Worm (Caenorhabditis elegans): ENCODE measurements around the gene srt-33.

srt-33 gene

ce11 chrV:14293667-14294194 lies 14.1 kb upstream of the srt-33 start, which contains the start of gene F14D7.2:
TSS of gene F14D7.2 (minus strand) at chrV:14293717.
- TF ChIP-seq nhr-28 (tag; optimal IDR thresholded peaks at IDR 0.05) (no peak), nhr-77 (tag; optimal IDR thresholded peaks at IDR 0.05) (no peak), pha-4 (tag; optimal IDR thresholded peaks at IDR 0.05) (no peak), fkh-10 (GFP tag; optimal IDR thresholded peaks at IDR 0.05) (no peak), jun-1 (tag; optimal IDR thresholded peaks at IDR 0.05) (no peak), elt-3 (tag; optimal IDR thresholded peaks at IDR 0.05) (no peak), skn-1 (tag; optimal IDR thresholded peaks at IDR 0.05) (no peak), nhr-76 (tag; optimal IDR thresholded peaks at IDR 0.05) (no peak), pqm-1 (tag; optimal IDR thresholded peaks at IDR 0.05) (no peak), snpc-4 (tag; optimal IDR thresholded peaks at IDR 0.05) (no peak), mml-1 (tag; optimal IDR thresholded peaks at IDR 0.05) (no peak), ceh-28 (tag; optimal IDR thresholded peaks at IDR 0.05) (no peak), nhr-12 (tag; optimal IDR thresholded peaks at IDR 0.05) (no peak), elt-2 (tag; optimal IDR thresholded peaks at IDR 0.05) (no peak), egl-5 (tag; optimal IDR thresholded peaks at IDR 0.05) (no peak)

ce11 chrV:14290636-14291035 lies 11.0 kb upstream of the srt-33 start, which contains the start of gene F14D7.18:
TSS of gene F14D7.18 (minus strand) at chrV:14290736.
- TF ChIP-seq skn-1 (tag; optimal IDR thresholded peaks at IDR 0.05) = no peak
- TF ChIP-seq ztf-4 (tag; optimal IDR thresholded peaks at IDR 0.05) = no peak
- TF ChIP-seq egl-27 (tag; optimal IDR thresholded peaks at IDR 0.05) = no peak
- TF ChIP-seq nhr-77 (tag; optimal IDR thresholded peaks at IDR 0.05) = no peak
- TF ChIP-seq lsy-12 (tag; optimal IDR thresholded peaks at IDR 0.05) = no peak
- TF ChIP-seq nhr-28 (tag; optimal IDR thresholded peaks at IDR 0.05) = no peak
- no peak for TF ChIP-seq ceh-9 (tag; optimal IDR thresholded peaks at IDR 0.05)
- no peak for TF ChIP-seq pha-4 (tag; optimal IDR thresholded peaks at IDR 0.05)
- TF ChIP-seq ceh-16 (tag; optimal IDR thresholded peaks at IDR 0.05) = no peak
- TF ChIP-seq jun-1 (tag; optimal IDR thresholded peaks at IDR 0.05) = no peak

DNA sequence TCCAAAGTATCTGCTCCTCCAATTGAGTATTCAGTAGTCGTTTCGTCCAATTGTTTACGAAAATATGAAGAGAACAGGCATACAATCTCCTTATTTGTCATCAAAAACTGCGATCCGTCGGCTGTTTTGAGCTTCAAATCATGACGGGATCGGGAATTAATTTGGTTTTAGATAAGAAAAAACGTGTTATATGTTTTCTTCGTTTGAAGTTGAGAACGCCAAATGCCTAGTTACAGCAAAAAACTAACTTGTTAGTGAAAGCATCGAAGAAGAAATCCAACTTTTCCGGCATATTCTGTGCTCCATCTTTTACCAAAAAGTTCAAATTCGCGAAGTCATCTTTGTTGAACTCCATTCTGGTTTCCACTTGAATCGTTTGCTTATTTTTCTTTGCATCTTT lies 9.7 kb upstream of the srt-33 start, which contains the start of gene F14D7.1:
Gene F14D7.1, minus strand, starts transcription at position 101 of the 400 bp plus-strand sequence.
- TF ChIP-seq snpc-4 (tag; optimal IDR thresholded peaks at IDR 0.05) (no peak), lin-39 (tag; optimal IDR thresholded peaks at IDR 0.05) (no peak), nhr-28 (tag; optimal IDR thresholded peaks at IDR 0.05) (no peak), ZK546.5 (tag; optimal IDR thresholded peaks at IDR 0.05) (no peak), egl-5 (tag; optimal IDR thresholded peaks at IDR 0.05) (no peak), aly-2 (tag; optimal IDR thresholded peaks at IDR 0.05) (no peak), nhr-76 (tag; optimal IDR thresholded peaks at IDR 0.05) (no peak), nhr-237 (tag; optimal IDR thresholded peaks at IDR 0.05) (no peak), mml-1 (tag; optimal IDR thresholded peaks at IDR 0.05) (no peak)

DNA sequence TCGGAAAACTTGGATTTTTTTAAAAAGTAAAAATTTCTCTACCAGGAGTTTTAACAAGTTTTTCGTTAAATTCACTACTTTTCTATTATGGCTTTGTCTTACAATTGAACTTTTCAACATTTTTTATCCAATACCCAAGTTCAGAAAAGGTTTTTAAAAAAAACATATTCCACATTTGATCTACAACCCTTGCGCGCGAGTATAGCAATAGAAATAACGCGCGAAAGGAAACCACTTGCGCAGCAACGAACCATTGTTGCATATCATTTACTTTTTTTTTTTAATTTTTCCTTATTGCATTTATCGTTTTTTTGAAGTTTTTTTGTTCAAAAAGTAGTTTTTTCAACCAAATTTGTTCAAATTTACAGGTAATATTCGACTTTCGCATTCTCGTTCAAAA lies 6.1 kb upstream of the srt-33 start, which contains the start of gene F40G12.11:
Gene F40G12.11, plus strand, starts transcription at position 369 of the 400 bp plus-strand sequence.
- no peak for TF ChIP-seq tbx-2 (tag; optimal IDR thresholded peaks at IDR 0.05)

DNA sequence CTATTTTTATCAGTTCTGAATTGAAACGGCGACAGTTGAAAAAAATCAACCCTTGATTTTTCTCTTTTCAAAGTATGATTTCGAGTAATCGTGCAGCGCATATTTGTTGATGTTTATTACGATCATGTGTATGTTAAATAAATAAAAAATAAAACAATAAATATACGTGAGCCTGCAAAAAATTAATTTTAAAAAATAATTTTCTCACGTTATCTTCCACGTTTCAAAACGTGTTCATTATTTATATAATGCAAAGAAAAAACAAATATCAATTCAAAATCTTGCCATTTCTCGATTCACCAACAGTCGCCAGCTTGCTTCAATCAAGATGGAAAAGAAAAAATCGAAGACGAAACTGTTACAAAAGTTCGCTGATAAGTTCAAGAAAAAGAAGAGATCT lies 3.6 kb upstream of the srt-33 start, which contains the start of gene F40G12.10:
Gene F40G12.10, plus strand, starts transcription at position 301 of the 400 bp plus-strand sequence.
- TF ChIP-seq ztf-4 (tag; optimal IDR thresholded peaks at IDR 0.05) (no peak), snpc-4 (tag; optimal IDR thresholded peaks at IDR 0.05) (no peak), nhr-25 (tag; optimal IDR thresholded peaks at IDR 0.05) (no peak), ceh-28 (tag; optimal IDR thresholded peaks at IDR 0.05) (no peak), ZK546.5 (tag; optimal IDR thresholded peaks at IDR 0.05) (no peak), hmg-11 (tag; optimal IDR thresholded peaks at IDR 0.05) (no peak), nhr-76 (tag; optimal IDR thresholded peaks at IDR 0.05) (no peak)

DNA sequence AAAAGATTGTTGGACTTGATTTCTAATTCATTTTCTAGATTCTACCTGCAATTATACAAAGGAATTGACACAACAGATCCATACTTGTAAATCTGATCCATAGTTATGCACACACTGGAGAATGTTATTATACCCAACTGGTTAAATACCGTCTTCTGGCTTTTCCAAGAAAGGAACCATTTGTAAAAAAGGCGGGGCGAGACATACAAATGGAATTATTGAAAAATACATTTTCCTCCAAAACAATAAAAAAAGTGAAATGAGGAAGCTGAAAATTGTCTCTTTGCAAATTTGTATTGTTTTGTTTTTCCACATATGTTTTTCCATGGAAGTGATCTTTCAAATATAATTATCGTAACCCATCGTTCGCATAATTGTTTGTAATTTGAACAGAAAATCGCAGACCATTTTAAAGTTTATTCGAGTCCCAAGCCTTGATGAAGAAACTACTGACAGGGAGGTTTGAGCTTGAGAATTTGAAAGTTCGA lies 2.6 kb upstream of the srt-33 start, which contains the start of the genes srt-74 and F40G12.9:
Gene srt-74, minus strand, starts transcription at position 101 of the 488 bp plus-strand sequence.
Gene F40G12.9, plus strand, starts transcription at position 438 of the 488 bp plus-strand sequence.
- TF ChIP-seq snpc-4 (tag; optimal IDR thresholded peaks at IDR 0.05) (no peak), elt-3 (tag; optimal IDR thresholded peaks at IDR 0.05) (no peak), R02D3.7 (tag; optimal IDR thresholded peaks at IDR 0.05) (no peak), nhr-23 (tag; optimal IDR thresholded peaks at IDR 0.05) (no peak), ceh-28 (tag; optimal IDR thresholded peaks at IDR 0.05) (no peak), nhr-12 (tag; optimal IDR thresholded peaks at IDR 0.05) (no peak), nhr-77 (tag; optimal IDR thresholded peaks at IDR 0.05) (no peak), aly-2 (tag; optimal IDR thresholded peaks at IDR 0.05) (no peak), elt-2 (tag; optimal IDR thresholded peaks at IDR 0.05) (no peak), nfya-1 (tag; optimal IDR thresholded peaks at IDR 0.05; ENCODE audit: insufficient read depth) (no peak), fos-1 (tag; optimal IDR thresholded peaks at IDR 0.05) (no peak)
